Worm (Caenorhabditis elegans) whole organism, L2 larva: Measurements from ENCODE around the gene nfu-1.

ENCODE experiments used
- R02D3.7 ChIP-seq: fragments of 150-350 bp; optimal IDR thresholded peaks from 2 replicates; lab custom pipeline; 2014; ENCODE audit warnings: missing biosample characterization, missing genetic modification characterization
- ceh-16 ChIP-seq: fragments of 150-350 bp; optimal IDR thresholded peaks from 2 replicates; lab custom pipeline; 2014; ENCODE audit warnings: missing biosample characterization, missing genetic modification characterization
- egl-27 ChIP-seq: sonication (generic microtip); optimal IDR thresholded peaks from 3 replicates; lab custom pipeline; 2017; ENCODE audit warnings: missing biosample characterization, missing genetic modification reagents, missing genetic modification characterization
- elt-1 ChIP-seq: fragments of 150-350 bp; optimal IDR thresholded peaks from 2 replicates; lab custom pipeline; 2014; ENCODE audit warnings: missing biosample characterization, missing genetic modification characterization
- elt-3 ChIP-seq: sonication (generic microtip); optimal IDR thresholded peaks from 2 replicates; lab custom pipeline; 2017; ENCODE audit warnings: missing biosample characterization, missing genetic modification characterization
- lin-39 ChIP-seq: fragments of 150-350 bp; optimal IDR thresholded peaks from 2 replicates; lab custom pipeline; 2014; ENCODE audit warnings: missing biosample characterization, missing genetic modification reagents, missing genetic modification characterization
- lsy-2 ChIP-seq, 2 experiments: fragments of 150-350 bp in 1 of 2; sonication (generic microtip) in 1 of 2; optimal IDR thresholded peaks; 2 replicates each; lab custom pipeline; 2014 to 2017; ENCODE audit warnings: missing biosample characterization in 2 of 2, missing genetic modification characterization in 2 of 2
- nhr-21 ChIP-seq: fragments of 150-350 bp; optimal IDR thresholded peaks from 2 replicates; lab custom pipeline; 2014; ENCODE audit warnings: missing biosample characterization, missing genetic modification characterization
- nhr-237 ChIP-seq: fragments of 150-350 bp; optimal IDR thresholded peaks from 2 replicates; lab custom pipeline; 2014; ENCODE audit warnings: missing biosample characterization, missing genetic modification characterization
- nhr-25 ChIP-seq: fragments of 150-350 bp; sonication (generic microtip); optimal IDR thresholded peaks from 3 replicates; lab custom pipeline; 2014; ENCODE audit warnings: missing biosample characterization, missing genetic modification characterization
- skn-1 ChIP-seq: sonication (generic microtip); optimal IDR thresholded peaks from 2 replicates; lab custom pipeline; 2017; ENCODE audit warnings: missing biosample characterization, missing genetic modification characterization
- snpc-4 ChIP-seq: fragments of 150-350 bp; optimal IDR thresholded peaks from 2 replicates; lab custom pipeline; 2014; ENCODE audit warnings: missing biosample characterization, missing genetic modification characterization
- unc-39 ChIP-seq: fragments of 150-350 bp; optimal IDR thresholded peaks from 2 replicates; lab custom pipeline; 2014; ENCODE audit warnings: missing biosample characterization, missing genetic modification characterization
- zag-1 ChIP-seq: fragments of 150-350 bp; optimal IDR thresholded peaks from 2 replicates; lab custom pipeline; 2014; ENCODE audit warnings: missing biosample characterization, missing genetic modification characterization

ce11 chrIV:10436401-10436800, 49.2 kb downstream of the nfu-1 start, which contains the start of gene ins-1:
- no peak for TF ChIP-seq snpc-4 (tag; lab: Kevin White, UChicago)
- no peak for TF ChIP-seq ceh-16
- no peak for TF ChIP-seq unc-39 (tag; lab: Kevin White, UChicago)
- no peak for TF ChIP-seq elt-3 (tag; lab: Kevin White, UChicago)
- TF ChIP-seq elt-1: no peak
- no peak for TF ChIP-seq egl-27 (tag; lab: Kevin White, UChicago)
- no peak for TF ChIP-seq lin-39 (tag; lab: Kevin White, UChicago)
- TF ChIP-seq lsy-2 (tag; optimal IDR thresholded peaks at IDR 0.05; lab: Kevin White, UChicago): no peak
- TF ChIP-seq nhr-25 (tag; lab: Kevin White, UChicago): no peak
- no peak for TF ChIP-seq R02D3.7
- TF ChIP-seq nhr-237 (tag; lab: Kevin White, UChicago): no peak
- no peak for TF ChIP-seq skn-1
- TF ChIP-seq zag-1: no peak
- no peak for TF ChIP-seq nhr-21 (tag; lab: Kevin White, UChicago)
